Fruit fly (Drosophila melanogaster): ENCODE measurements around the gene CG15472.

Gene CG15472

dm6 chrX:4770037-4770436, at the start of gene CG15472:
Gene CG15472, minus strand, starts transcription at chrX:4770137.
- TF ChIP-seq CG8301 (tag; optimal IDR thresholded peaks at IDR 0.05) = no peak
- TF ChIP-seq Snoo (tag; optimal IDR thresholded peaks at IDR 0.05) = no peak
- no peak for TF ChIP-seq CG32121 (GFP tag; IDR thresholded peaks at IDR 0.05)
- no peak for TF ChIP-seq CG4496 (GFP tag; IDR thresholded peaks at IDR 0.05)
- TF ChIP-seq gl (tag; optimal IDR thresholded peaks at IDR 0.05) = no peak
- no peak for TF ChIP-seq CG14655 (GFP tag; optimal IDR thresholded peaks at IDR 0.05)
- no peak for TF ChIP-seq CG15710 (tag; optimal IDR thresholded peaks at IDR 0.05)
- TF ChIP-seq CG12605 (GFP tag; IDR thresholded peaks at IDR 0.05) = no peak
- TF ChIP-seq CG8159 (tag; optimal IDR thresholded peaks at IDR 0.05) = no peak
- TF ChIP-seq CG17806 (tag; optimal IDR thresholded peaks at IDR 0.05) = no peak
- TF ChIP-seq rn (GFP tag; IDR thresholded peaks at IDR 0.05) = no peak
- TF ChIP-seq CG34367 (tag; optimal IDR thresholded peaks at IDR 0.05) = no peak
- no peak for TF ChIP-seq Pif1A (GFP tag; optimal IDR thresholded peaks at IDR 0.05)
- no peak for TF ChIP-seq D1 (tag; optimal IDR thresholded peaks at IDR 0.05)

dm6 chrX:4807826-4808225, 37.9 kb upstream of the CG15472 start:
- TF ChIP-seq Pif1B (GFP tag; optimal IDR thresholded peaks at IDR 0.05) (no peak), rn (GFP tag; IDR thresholded peaks at IDR 0.05) (no peak), CG8301 (tag; optimal IDR thresholded peaks at IDR 0.05) (no peak), EcR (GFP tag; optimal IDR thresholded peaks at IDR 0.05) (no peak), CG13204 (GFP tag; optimal IDR thresholded peaks at IDR 0.05) (no peak), Pif1A (GFP tag; optimal IDR thresholded peaks at IDR 0.05) (no peak), D1 (tag; optimal IDR thresholded peaks at IDR 0.05) (no peak), CG10348 (GFP tag; IDR thresholded peaks at IDR 0.05) (no peak), gl (tag; optimal IDR thresholded peaks at IDR 0.05) (no peak), Snoo (tag; optimal IDR thresholded peaks at IDR 0.05) (no peak), CG15710 (tag; optimal IDR thresholded peaks at IDR 0.05) (no peak), fd96Ca (GFP tag; IDR thresholded peaks at IDR 0.05) (no peak), CG8159 (tag; optimal IDR thresholded peaks at IDR 0.05) (no peak), CG14655 (GFP tag; optimal IDR thresholded peaks at IDR 0.05) (no peak), Ets98B (GFP tag; IDR thresholded peaks at IDR 0.05) (no peak)

dm6 chrX:4804762-4805161, 34.8 kb upstream of the CG15472 start, which contains the start of gene CG2861:
Gene CG2861, minus strand, starts transcription at chrX:4804862.
- no peak for TF ChIP-seq CG34367 (tag; optimal IDR thresholded peaks at IDR 0.05)
- TF ChIP-seq D1 (tag; optimal IDR thresholded peaks at IDR 0.05) = no peak
- no peak for TF ChIP-seq CG8301 (tag; optimal IDR thresholded peaks at IDR 0.05)
- TF ChIP-seq Pif1A (GFP tag; optimal IDR thresholded peaks at IDR 0.05) = no peak
- no peak for TF ChIP-seq CG9948 (tag; optimal IDR thresholded peaks at IDR 0.05)
- no peak for TF ChIP-seq CG8159 (tag; optimal IDR thresholded peaks at IDR 0.05)
- TF ChIP-seq CG13204 (GFP tag; optimal IDR thresholded peaks at IDR 0.05) = no peak
- TF ChIP-seq Ets98B (GFP tag; IDR thresholded peaks at IDR 0.05) = no peak
- no peak for TF ChIP-seq CG10348 (GFP tag; IDR thresholded peaks at IDR 0.05)

- no peak for TF ChIP-seq CG8159 (tag; optimal IDR thresholded peaks at IDR 0.05)
These were observed 13.8 kb upstream of the CG15472 start, which contains the start of gene CG6978 for dm6 chrX:4783775-4784174. Gene CG6978, plus strand, starts transcription at chrX:4784075.

- no peak for TF ChIP-seq CG9948 (tag; optimal IDR thresholded peaks at IDR 0.05)
- no peak for TF ChIP-seq CG13204 (GFP tag; optimal IDR thresholded peaks at IDR 0.05)
- TF ChIP-seq CG17806 (tag; optimal IDR thresholded peaks at IDR 0.05) = no peak
- TF ChIP-seq CG10348 (GFP tag; IDR thresholded peaks at IDR 0.05) = no peak
- no peak for TF ChIP-seq D1 (tag; optimal IDR thresholded peaks at IDR 0.05)
- no peak for TF ChIP-seq CG14655 (GFP tag; optimal IDR thresholded peaks at IDR 0.05)
These were observed 12.8 kb upstream of the CG15472 start, which contains the start of gene CG15471 for dm6 chrX:4782689-4783088. Gene CG15471, minus strand, starts transcription at chrX:4782789.

dm6 chrX:4777275-4777674, 7.3 kb upstream of the CG15472 start, which contains the start of gene CG2871:
Gene CG2871, minus strand, starts transcription at chrX:4777375.
- TF ChIP-seq rn (GFP tag; IDR thresholded peaks at IDR 0.05) (no peak), gl (tag; optimal IDR thresholded peaks at IDR 0.05) (no peak), CG12605 (GFP tag; IDR thresholded peaks at IDR 0.05) (no peak), Ets98B (GFP tag; IDR thresholded peaks at IDR 0.05) (no peak), CG4496 (GFP tag; IDR thresholded peaks at IDR 0.05) (no peak), D1 (tag; optimal IDR thresholded peaks at IDR 0.05) (no peak), CG9948 (tag; optimal IDR thresholded peaks at IDR 0.05) (no peak), Snoo (tag; optimal IDR thresholded peaks at IDR 0.05) (no peak), CG8301 (tag; optimal IDR thresholded peaks at IDR 0.05) (no peak), CG15710 (tag; optimal IDR thresholded peaks at IDR 0.05) (no peak), CG10348 (GFP tag; IDR thresholded peaks at IDR 0.05) (no peak), CG32121 (GFP tag; IDR thresholded peaks at IDR 0.05) (no peak), EcR (GFP tag; optimal IDR thresholded peaks at IDR 0.05) (no peak)

- TF ChIP-seq CG15710 (tag; optimal IDR thresholded peaks at IDR 0.05) = no peak
- TF ChIP-seq Pif1A (GFP tag; optimal IDR thresholded peaks at IDR 0.05) = no peak
- no peak for TF ChIP-seq CG32121 (GFP tag; IDR thresholded peaks at IDR 0.05)
- no peak for TF ChIP-seq EcR (GFP tag; optimal IDR thresholded peaks at IDR 0.05)
- no peak for TF ChIP-seq fd96Ca (GFP tag; IDR thresholded peaks at IDR 0.05)
- TF ChIP-seq CG17806 (tag; optimal IDR thresholded peaks at IDR 0.05) = no peak
- TF ChIP-seq Ets98B (GFP tag; IDR thresholded peaks at IDR 0.05) = no peak
- TF ChIP-seq Snoo (tag; optimal IDR thresholded peaks at IDR 0.05) = no peak
- TF ChIP-seq D1 (tag; optimal IDR thresholded peaks at IDR 0.05) = no peak
- no peak for TF ChIP-seq CG8301 (tag; optimal IDR thresholded peaks at IDR 0.05)
- TF ChIP-seq rn (GFP tag; IDR thresholded peaks at IDR 0.05) = no peak
- TF ChIP-seq CG4496 (GFP tag; IDR thresholded peaks at IDR 0.05) = no peak
- no peak for TF ChIP-seq Pif1B (GFP tag; optimal IDR thresholded peaks at IDR 0.05)
- no peak for TF ChIP-seq CG10348 (GFP tag; IDR thresholded peaks at IDR 0.05)
- no peak for TF ChIP-seq gl (tag; optimal IDR thresholded peaks at IDR 0.05)
- TF ChIP-seq CG9948 (tag; optimal IDR thresholded peaks at IDR 0.05) = no peak
- no peak for TF ChIP-seq CG12605 (GFP tag; IDR thresholded peaks at IDR 0.05)
These were observed 1.6 kb upstream of the CG15472 start, which contains the start of gene Klf15 for dm6 chrX:4771488-4771887. Gene Klf15, minus strand, starts transcription at chrX:4771588.
